Worm (Caenorhabditis elegans) whole organism, early embryonic: ENCODE measurements around the gene hpo-26.

Experiments
- ama-1 ChIP-seq: fragments of 150-350 bp; optimal IDR thresholded peaks from 2 replicates; lab custom pipeline; 2014
- ceh-36 ChIP-seq: sonication (generic microtip); optimal IDR thresholded peaks from 2 replicates; lab custom pipeline; 2016; ENCODE audit warnings: missing genetic modification characterization, inconsistent platforms, missing compliant biosample characterization
- ets-7 ChIP-seq: sonication (generic microtip); optimal IDR thresholded peaks from 2 replicates; lab custom pipeline; 2016; ENCODE audit warnings: missing genotype, missing genetic modification characterization, missing compliant biosample characterization
- flt-1 ChIP-seq: fragments of 200-800 bp; sonication (Bioruptor generic); IDR thresholded peaks from 2 replicates; pipeline ENCODE4 v1.3.6; 2022; ENCODE audit warnings: missing genetic modification characterization, missing compliant biosample characterization
- hmbx-1 ChIP-seq: sonication (generic microtip); optimal IDR thresholded peaks from 2 replicates; lab custom pipeline; 2016; ENCODE audit warnings: mild to moderate bottlenecking, missing genetic modification characterization, missing compliant biosample characterization
- hmg-4 ChIP-seq: fragments of 200-800 bp; sonication (Bioruptor generic); optimal IDR thresholded peaks from 2 replicates; lab custom pipeline; 2018; ENCODE audit warnings: mild to moderate bottlenecking, missing genetic modification characterization, missing compliant biosample characterization
- hnd-1 ChIP-seq: sonication (generic microtip); optimal IDR thresholded peaks from 2 replicates; lab custom pipeline; 2016; ENCODE audit warnings: missing genetic modification characterization, missing compliant biosample characterization
- pes-1 ChIP-seq: fragments of 200-800 bp; sonication (Bioruptor generic); IDR thresholded peaks from 2 replicates; pipeline ENCODE4 v1.3.6; 2022; ENCODE audit warnings: missing genetic modification reagents, missing genetic modification characterization, missing compliant biosample characterization
- scrt-1 ChIP-seq: fragments of 200-800 bp; sonication (Bioruptor generic); IDR thresholded peaks from 2 replicates; pipeline ENCODE4 v1.3.6; 2022; ENCODE audit warnings: missing genetic modification characterization, missing compliant biosample characterization
- sea-1 ChIP-seq: fragments of 200-800 bp; sonication (Bioruptor generic); conservative IDR thresholded peaks from 2 replicates; pipeline ENCODE4 v1.3.6; 2022; ENCODE audit warnings: missing genetic modification characterization, missing compliant biosample characterization
- tbx-11 ChIP-seq: fragments of 200-800 bp; sonication (Bioruptor generic); IDR thresholded peaks from 2 replicates; pipeline ENCODE4 v1.3.6; 2022; ENCODE audit warnings: missing genetic modification characterization, missing compliant biosample characterization
- tbx-37 ChIP-seq: fragments of 200-800 bp; sonication (Bioruptor generic); conservative IDR thresholded peaks from 2 replicates; pipeline ENCODE4 v1.3.6; 2022; ENCODE audit warnings: missing genetic modification reagents, missing genetic modification characterization, missing compliant biosample characterization

ce11 chrV:6488849-6489248 lies 44.0 kb downstream of the hpo-26 start, which contains the start of gene lec-10:
- TF ChIP-seq ets-7: no peak
- no peak for TF ChIP-seq sea-1 (GFP tag; lab: Robert Waterston, UW)
- TF ChIP-seq hmbx-1 (tag; lab: Kevin White, UChicago): no peak
- no peak for TF ChIP-seq ceh-36 (tag; lab: Kevin White, UChicago)
- TF ChIP-seq tbx-37 (GFP tag; lab: Robert Waterston, UW): no peak
- TF ChIP-seq tbx-11 (GFP tag; lab: Robert Waterston, UW): no peak
- no peak for TF ChIP-seq ama-1
- TF ChIP-seq hmg-4: no peak
- no peak for TF ChIP-seq scrt-1 (GFP tag; lab: Robert Waterston, UW)
- TF ChIP-seq hnd-1: no peak
- TF ChIP-seq flt-1 (GFP tag; lab: Robert Waterston, UW): no peak
- TF ChIP-seq pes-1: no peak
